Worm (Caenorhabditis elegans) whole organism, L4 larva: Measurements from ENCODE around the gene Y57G11C.51.
"Not testable (repeated sequence)": the region's sequence is repeated elsewhere in the genome, so short reads cannot be mapped to it uniquely, and the experiment has no call there.

Source experiments
- D1046.2 ChIP-seq: fragments of 200-800 bp; sonication (Bioruptor generic); IDR thresholded peaks from 2 replicates; pipeline ENCODE4 v1.3.6; 2022; ENCODE audit warnings: missing genetic modification characterization, missing compliant biosample characterization
- F37D6.2 ChIP-seq: sonication (generic microtip); optimal IDR thresholded peaks from 2 replicates; lab custom pipeline; 2016; ENCODE audit warnings: mild to moderate bottlenecking, missing genetic modification characterization, missing compliant biosample characterization
- F44E2.7 ChIP-seq: fragments of 200-800 bp; sonication (Bioruptor generic); IDR thresholded peaks from 2 replicates; pipeline ENCODE4 v2.1.2; 2022; ENCODE audit warnings: missing genetic modification characterization, missing compliant biosample characterization
- R02D3.7 ChIP-seq: fragments of 150-350 bp; sonication (generic microtip); optimal IDR thresholded peaks from 3 replicates; lab custom pipeline; 2014; ENCODE audit warnings: missing biosample characterization, missing genetic modification characterization
- T20F7.1 ChIP-seq: fragments of 200-800 bp; sonication (Bioruptor generic); optimal IDR thresholded peaks from 2 replicates; lab custom pipeline; 2018; ENCODE audit warnings: mild to moderate bottlenecking, missing genetic modification characterization, missing compliant biosample characterization
- Y105C5A.15 ChIP-seq: fragments of 200-800 bp; sonication (Bioruptor generic); IDR thresholded peaks from 2 replicates; pipeline ENCODE4 v1.3.6; 2022; ENCODE audit warnings: missing genetic modification characterization, missing compliant biosample characterization
- Y5F2A.4 ChIP-seq: fragments of 200-800 bp; sonication (Bioruptor generic); optimal IDR thresholded peaks from 2 replicates; lab custom pipeline; 2018; ENCODE audit warnings: mild to moderate bottlenecking, missing genetic modification characterization, missing compliant biosample characterization
- Y75B8A.6 ChIP-seq: fragments of 200-800 bp; sonication (Bioruptor generic); IDR thresholded peaks from 2 replicates; pipeline ENCODE4 v1.3.6; 2022; ENCODE audit warnings: missing genetic modification reagents, missing genetic modification characterization, missing compliant biosample characterization
- ZK337.2 ChIP-seq: fragments of 200-800 bp; sonication (Bioruptor generic); IDR thresholded peaks from 2 replicates; pipeline ENCODE4 v1.3.6; 2022; ENCODE audit warnings: missing genetic modification reagents, missing genetic modification characterization, missing compliant biosample characterization
- attf-4 ChIP-seq: sonication (generic microtip); optimal IDR thresholded peaks from 3 replicates; lab custom pipeline; 2017; ENCODE audit warnings: missing biosample characterization, missing genetic modification characterization
- ceh-28 ChIP-seq: fragments of 150-350 bp; optimal IDR thresholded peaks from 2 replicates; lab custom pipeline; 2014; ENCODE audit warnings: missing biosample characterization, missing genetic modification reagents, missing genetic modification characterization
- ceh-44 ChIP-seq: fragments of 200-800 bp; sonication (Bioruptor generic); IDR thresholded peaks from 2 replicates; pipeline ENCODE4 v1.3.6; 2022; ENCODE audit warnings: missing genetic modification reagents, missing genetic modification characterization, missing compliant biosample characterization
- ceh-62 ChIP-seq: sonication (generic microtip); optimal IDR thresholded peaks from 2 replicates; lab custom pipeline; 2017; ENCODE audit warnings: missing biosample characterization, missing genetic modification characterization
- ceh-82 ChIP-seq: sonication (generic microtip); optimal IDR thresholded peaks from 2 replicates; lab custom pipeline; 2017; ENCODE audit warnings: missing biosample characterization, missing genetic modification characterization
- ces-1 ChIP-seq: fragments of 150-350 bp; sonication (generic microtip); optimal IDR thresholded peaks from 4 replicates; lab custom pipeline; 2014; ENCODE audit warnings: missing biosample characterization, missing genetic modification reagents, missing genetic modification characterization
- daf-12 ChIP-seq: fragments of 150-350 bp; optimal IDR thresholded peaks from 2 replicates; lab custom pipeline; 2014; ENCODE audit warnings: missing biosample characterization, missing genetic modification reagents, missing genetic modification characterization
- daf-19 ChIP-seq: fragments of 200-800 bp; sonication (Bioruptor generic); conservative IDR thresholded peaks from 2 replicates; pipeline ENCODE4 v1.3.6; 2022; ENCODE audit warnings: missing genetic modification characterization, missing compliant biosample characterization
- daf-8 ChIP-seq: fragments of 200-800 bp; sonication (Bioruptor generic); IDR thresholded peaks from 2 replicates; pipeline ENCODE4 v1.3.6; 2022; ENCODE audit warnings: missing genetic modification characterization, missing compliant biosample characterization
- duxl-1 ChIP-seq: sonication (generic microtip); optimal IDR thresholded peaks from 2 replicates; lab custom pipeline; 2016; ENCODE audit warnings: mild to moderate bottlenecking, missing genetic modification characterization, moderate library complexity, missing compliant biosample characterization; ENCODE audit not compliant: poor library complexity
- egl-43 ChIP-seq: fragments of 200-800 bp; sonication (Bioruptor generic); IDR thresholded peaks from 2 replicates; pipeline ENCODE4 v1.3.6; 2022; ENCODE audit warnings: missing genetic modification reagents, missing genetic modification characterization, missing compliant biosample characterization
- fkh-10 ChIP-seq: fragments of 150-350 bp; optimal IDR thresholded peaks from 2 replicates; lab custom pipeline; 2014; ENCODE audit warnings: missing biosample characterization, missing genetic modification reagents, missing genetic modification characterization
- hlh-11 ChIP-seq: fragments of 200-800 bp; sonication (Bioruptor generic); optimal IDR thresholded peaks from 2 replicates; lab custom pipeline; 2018; ENCODE audit warnings: mild to moderate bottlenecking, missing genetic modification characterization, missing compliant biosample characterization
- hmg-1.1 ChIP-seq: fragments of 200-800 bp; sonication (Bioruptor generic); IDR thresholded peaks from 2 replicates; pipeline ENCODE4 v1.3.6; 2022; ENCODE audit warnings: missing genetic modification reagents, missing genetic modification characterization, missing compliant biosample characterization
- jun-1 ChIP-seq: fragments of 150-350 bp; optimal IDR thresholded peaks from 2 replicates; lab custom pipeline; 2014; ENCODE audit warnings: missing biosample characterization, missing genetic modification reagents, missing genetic modification characterization
- lim-7 ChIP-seq: fragments of 200-800 bp; sonication (Bioruptor generic); IDR thresholded peaks from 2 replicates; pipeline ENCODE4 v1.3.6; 2022; ENCODE audit warnings: missing genetic modification characterization, missing compliant biosample characterization
- lin-13 ChIP-seq: fragments of 150-350 bp; optimal IDR thresholded peaks from 2 replicates; lab custom pipeline; 2014; ENCODE audit warnings: missing biosample characterization, missing genetic modification reagents, missing genetic modification characterization
- lin-29 ChIP-seq: fragments of 200-800 bp; sonication (Bioruptor generic); IDR thresholded peaks from 2 replicates; pipeline ENCODE4 v1.3.6; 2022; ENCODE audit warnings: missing genetic modification reagents, missing genetic modification characterization, missing compliant biosample characterization
- lin-38 ChIP-seq: fragments of 200-800 bp; sonication (Bioruptor generic); IDR thresholded peaks from 2 replicates; pipeline ENCODE4 v1.3.6; 2022; ENCODE audit warnings: missing genetic modification reagents, missing genetic modification characterization, missing compliant biosample characterization
- lin-39 ChIP-seq: fragments of 150-350 bp; optimal IDR thresholded peaks from 2 replicates; lab custom pipeline; 2014; ENCODE audit warnings: missing biosample characterization, missing genetic modification reagents, missing genetic modification characterization
- lsy-2 ChIP-seq, 2 experiments: fragments of 150-350 bp in 1 of 2; sonication (generic microtip) in 1 of 2; optimal IDR thresholded peaks; 2 replicates each; lab custom pipeline; 2014 to 2017; ENCODE audit warnings: missing biosample characterization in 2 of 2, missing genetic modification characterization in 2 of 2
- madf-5 ChIP-seq, 2 experiments: fragments of 200-800 bp; sonication (Bioruptor generic); IDR thresholded peaks; 2 replicates each; pipeline ENCODE4 v1.3.6; 2022; ENCODE audit warnings: missing compliant biosample characterization in 2 of 2, missing genetic modification characterization in 2 of 2
- madf-9 ChIP-seq: fragments of 200-800 bp; sonication (Bioruptor generic); conservative IDR thresholded peaks from 2 replicates; pipeline ENCODE4 v1.3.6; 2022; ENCODE audit warnings: missing genetic modification reagents, missing genetic modification characterization, missing compliant biosample characterization
- mdt-29 ChIP-seq: fragments of 200-800 bp; sonication (Bioruptor generic); IDR thresholded peaks from 2 replicates; pipeline ENCODE4 v1.3.6; 2022; ENCODE audit warnings: missing genetic modification reagents, missing genetic modification characterization, missing compliant biosample characterization
- mxl-2 ChIP-seq: fragments of 200-800 bp; sonication (Bioruptor generic); conservative IDR thresholded peaks from 2 replicates; pipeline ENCODE4 v1.3.6; 2022; ENCODE audit warnings: missing genetic modification reagents, missing genetic modification characterization, missing compliant biosample characterization
- nhr-11 ChIP-seq: fragments of 150-350 bp; optimal IDR thresholded peaks from 2 replicates; lab custom pipeline; 2014; ENCODE audit warnings: missing biosample characterization, missing genetic modification characterization
- nhr-111 ChIP-seq: fragments of 200-800 bp; sonication (Bioruptor generic); optimal IDR thresholded peaks from 2 replicates; lab custom pipeline; 2018; ENCODE audit warnings: mild to moderate bottlenecking, missing genetic modification characterization, missing compliant biosample characterization
- nhr-41 ChIP-seq: fragments of 200-800 bp; sonication (Bioruptor generic); IDR thresholded peaks from 2 replicates; pipeline ENCODE4 v1.3.6; 2022; ENCODE audit warnings: missing genetic modification reagents, missing genetic modification characterization, missing compliant biosample characterization
- nhr-48 ChIP-seq: sonication (generic microtip); optimal IDR thresholded peaks from 2 replicates; lab custom pipeline; 2016; ENCODE audit warnings: mild to moderate bottlenecking, missing genetic modification characterization, missing compliant biosample characterization
- nhr-77 ChIP-seq: fragments of 150-350 bp; optimal IDR thresholded peaks from 2 replicates; lab custom pipeline; 2014; ENCODE audit warnings: missing biosample characterization, missing genetic modification characterization
- rbr-2 ChIP-seq: sonication (generic microtip); optimal IDR thresholded peaks from 2 replicates; lab custom pipeline; 2016; ENCODE audit warnings: missing genotype, missing genetic modification characterization, missing compliant biosample characterization
- saeg-2 ChIP-seq: fragments of 200-800 bp; sonication (Bioruptor generic); IDR thresholded peaks from 2 replicates; pipeline ENCODE4 v1.3.6; 2022; ENCODE audit warnings: missing genetic modification reagents, missing genetic modification characterization, missing compliant biosample characterization
- set-16 ChIP-seq: fragments of 200-800 bp; sonication (Bioruptor generic); IDR thresholded peaks from 2 replicates; pipeline ENCODE4 v1.3.6; 2022; ENCODE audit warnings: missing genetic modification reagents, missing genetic modification characterization, missing compliant biosample characterization
- skn-1 ChIP-seq: fragments of 150-350 bp; optimal IDR thresholded peaks from 2 replicates; lab custom pipeline; 2014; ENCODE audit warnings: missing biosample characterization, missing genetic modification characterization
- spr-1 ChIP-seq: sonication (generic microtip); optimal IDR thresholded peaks from 2 replicates; lab custom pipeline; 2016; ENCODE audit warnings: mild to moderate bottlenecking, missing genetic modification characterization, missing compliant biosample characterization
- spr-3 ChIP-seq: fragments of 200-800 bp; sonication (Bioruptor generic); optimal IDR thresholded peaks from 2 replicates; lab custom pipeline; 2018; ENCODE audit warnings: mild to moderate bottlenecking, missing genetic modification characterization, missing compliant biosample characterization
- tra-1 ChIP-seq: fragments of 200-800 bp; sonication (Bioruptor generic); IDR thresholded peaks from 2 replicates; pipeline ENCODE4 v1.3.6; 2022; ENCODE audit warnings: missing genetic modification reagents, missing genetic modification characterization, missing compliant biosample characterization
- zag-1 ChIP-seq: fragments of 150-350 bp; optimal IDR thresholded peaks from 2 replicates; lab custom pipeline; 2014; ENCODE audit warnings: missing biosample characterization, missing genetic modification characterization
- zfp-2 ChIP-seq: sonication (generic microtip); optimal IDR thresholded peaks from 2 replicates; lab custom pipeline; 2016; ENCODE audit warnings: mild to moderate bottlenecking, missing genetic modification characterization, missing compliant biosample characterization
- zip-11 ChIP-seq: fragments of 200-800 bp; sonication (Bioruptor generic); IDR thresholded peaks from 2 replicates; pipeline ENCODE4 v1.3.6; 2022; ENCODE audit warnings: missing genetic modification characterization, missing compliant biosample characterization
- zip-2 ChIP-seq: fragments of 150-350 bp; optimal IDR thresholded peaks from 2 replicates; lab custom pipeline; 2014; ENCODE audit warnings: missing biosample characterization, missing genetic modification characterization
- ztf-11 ChIP-seq: fragments of 150-350 bp; optimal IDR thresholded peaks from 2 replicates; lab custom pipeline; 2014; ENCODE audit warnings: missing biosample characterization, missing genetic modification characterization

Gene Y57G11C.51

DNA sequence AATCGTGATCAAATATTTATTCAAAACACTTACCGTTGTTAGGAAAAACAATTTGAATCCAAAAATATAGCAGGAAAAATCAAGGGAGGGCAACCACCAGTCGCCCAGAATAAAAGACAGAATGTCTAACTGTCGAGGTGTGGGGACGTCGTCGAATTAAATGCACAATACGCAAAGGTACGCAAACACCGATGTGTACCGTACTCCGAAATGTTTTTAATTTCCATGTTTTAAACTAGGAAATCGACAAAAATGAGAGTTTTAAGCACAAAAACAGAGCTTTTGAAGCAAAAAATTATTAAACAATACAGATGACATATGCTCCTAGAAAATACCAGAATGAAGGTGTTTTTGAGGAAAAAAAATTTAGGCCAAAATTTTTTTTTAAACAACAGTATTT lies at the start of gene Y57G11C.51:
TSS of gene Y57G11C.51 (minus strand) at position 101 of the 400 bp plus-strand sequence.
- not testable (repeated sequence) for TF ChIP-seq duxl-1 (tag; lab: Kevin White, UChicago); nhr-48 (tag; lab: Kevin White, UChicago); daf-19

DNA sequence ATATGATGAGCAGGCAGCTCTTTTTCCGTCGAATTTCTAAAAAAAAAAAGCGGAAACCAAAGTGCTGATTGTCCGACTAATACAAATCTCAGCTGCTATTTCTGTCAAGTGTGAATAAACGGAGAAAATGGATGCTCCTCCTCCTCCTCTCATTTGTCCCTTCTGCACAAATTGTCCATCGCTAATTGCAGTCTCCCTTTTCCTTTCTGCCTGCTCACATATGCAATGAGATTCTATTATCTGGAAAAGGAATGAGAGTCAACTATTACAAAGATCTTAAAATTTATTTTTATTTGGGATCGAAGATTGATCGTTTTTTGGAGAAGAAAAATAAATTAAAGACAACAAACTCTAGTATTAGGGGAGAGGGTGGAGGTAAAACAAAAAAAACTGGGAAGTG lies 47.9 kb upstream of the Y57G11C.51 start:
- no peak for TF ChIP-seq zag-1
- no peak for TF ChIP-seq ceh-44 (GFP tag; lab: Robert Waterston, UW)
- no peak for TF ChIP-seq Y105C5A.15 (GFP tag; lab: Robert Waterston, UW)
- no peak for TF ChIP-seq hmg-1.1 (GFP tag; lab: Robert Waterston, UW)
- TF ChIP-seq ceh-28 (tag; lab: Kevin White, UChicago), result no peak
- TF ChIP-seq nhr-77 (tag; lab: Kevin White, UChicago), result no peak
- TF ChIP-seq attf-4 (tag; lab: Kevin White, UChicago), result no peak
- no peak for TF ChIP-seq ZK337.2 (GFP tag; lab: Robert Waterston, UW)
- no peak for TF ChIP-seq ceh-62
- no peak for TF ChIP-seq lin-39 (tag; lab: Kevin White, UChicago)
- no peak for TF ChIP-seq madf-5 (GFP tag; IDR thresholded peaks at IDR 0.05; lab: Robert Waterston, UW)
- TF ChIP-seq fkh-10 (GFP tag; lab: Kevin White, UChicago), result no peak
- TF ChIP-seq set-16 (GFP tag; lab: Robert Waterston, UW), result no peak
- no peak for TF ChIP-seq zip-11 (GFP tag; lab: Robert Waterston, UW)
- TF ChIP-seq hlh-11, result no peak
- no peak for TF ChIP-seq tra-1 (GFP tag; lab: Robert Waterston, UW)
- no peak for TF ChIP-seq madf-9 (GFP tag; lab: Robert Waterston, UW)
- no peak for TF ChIP-seq R02D3.7 (tag; lab: Kevin White, UChicago)
- no peak for TF ChIP-seq saeg-2
- no peak for TF ChIP-seq Y5F2A.4 (GFP tag; lab: Kevin White, UChicago)
- no peak for TF ChIP-seq daf-12 (tag; lab: Kevin White, UChicago)
- no peak for TF ChIP-seq zfp-2 (tag; lab: Kevin White, UChicago)
- TF ChIP-seq lin-13 (GFP tag; lab: Kevin White, UChicago), result peak; percentile 31
- TF ChIP-seq F44E2.7 (GFP tag; lab: Robert Waterston, UW), result no peak
- TF ChIP-seq spr-1 (tag; lab: Kevin White, UChicago), result peak; percentile 66
- TF ChIP-seq ces-1 (GFP tag; lab: Kevin White, UChicago), result no peak
- TF ChIP-seq lin-38, result peak; percentile 64
- no peak for TF ChIP-seq daf-8 (GFP tag; lab: Robert Waterston, UW)
- TF ChIP-seq skn-1 (tag; lab: Kevin White, UChicago), result no peak
- no peak for TF ChIP-seq spr-3 (GFP tag; lab: Kevin White, UChicago)
- TF ChIP-seq F37D6.2 (tag; lab: Kevin White, UChicago), result no peak
- TF ChIP-seq lim-7 (GFP tag; lab: Robert Waterston, UW), result no peak
- TF ChIP-seq egl-43 (GFP tag; lab: Robert Waterston, UW), result no peak
- TF ChIP-seq nhr-111 (GFP tag; lab: Kevin White, UChicago), result peak; percentile 31
- no peak for TF ChIP-seq lin-29 (GFP tag; lab: Robert Waterston, UW)
- no peak for TF ChIP-seq jun-1 (tag; lab: Kevin White, UChicago)
- TF ChIP-seq nhr-11 (tag; lab: Kevin White, UChicago), result no peak
- TF ChIP-seq ceh-82 (tag; lab: Kevin White, UChicago), result no peak
- TF ChIP-seq daf-19, result 0 out of 2 replicates have a peak, but pooled peaks have one; percentile 13
- peak; percentile 63 for TF ChIP-seq zip-2
- no peak for TF ChIP-seq ztf-11
- TF ChIP-seq lsy-2 (tag; optimal IDR thresholded peaks at IDR 0.05; lab: Kevin White, UChicago), result peak; percentile 33 to 66
- no peak for TF ChIP-seq D1046.2 (GFP tag; lab: Robert Waterston, UW)
- no peak for TF ChIP-seq mdt-29 (GFP tag; lab: Robert Waterston, UW)
- TF ChIP-seq mxl-2, result no peak
- no peak for TF ChIP-seq nhr-41
- peak; percentile 52 for TF ChIP-seq T20F7.1 (GFP tag; lab: Kevin White, UChicago)
- TF ChIP-seq Y75B8A.6 (GFP tag; lab: Robert Waterston, UW), result no peak
- TF ChIP-seq rbr-2 (tag; lab: Kevin White, UChicago), result peak; percentile 18
